Worm (Caenorhabditis elegans): ENCODE measurements around the gene pah-1.

DNA sequence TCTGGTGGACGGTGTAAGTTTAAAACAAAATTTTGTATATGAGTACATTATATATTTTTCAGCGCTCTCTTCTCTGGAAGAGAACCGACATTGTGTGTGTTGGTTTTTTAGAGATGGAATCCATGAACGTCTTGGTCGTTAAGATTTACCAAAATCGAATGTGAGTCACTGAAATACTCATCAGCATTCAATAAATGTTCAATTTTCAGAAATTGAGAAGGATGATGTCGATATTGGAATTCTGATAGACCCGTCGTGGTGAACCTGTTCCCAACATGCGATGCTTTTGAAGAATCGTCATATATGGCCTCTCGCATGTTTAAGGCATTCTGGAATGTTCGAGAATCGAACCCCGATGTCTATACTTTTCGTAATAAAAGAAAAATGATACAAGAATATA, 22.0 kb upstream of the pah-1 start:
- TF ChIP-seq nhr-77 (tag; optimal IDR thresholded peaks at IDR 0.05) (no peak), fos-1 (tag; optimal IDR thresholded peaks at IDR 0.05) (no peak), nhr-237 (tag; optimal IDR thresholded peaks at IDR 0.05) (no peak), ceh-82 (tag; optimal IDR thresholded peaks at IDR 0.05) (no peak), elt-1 (tag; optimal IDR thresholded peaks at IDR 0.05) (no peak), pha-4 (tag; optimal IDR thresholded peaks at IDR 0.05) (no peak), unc-39 (tag; optimal IDR thresholded peaks at IDR 0.05) (no peak), zag-1 (tag; optimal IDR thresholded peaks at IDR 0.05) (no peak), nhr-76 (tag; optimal IDR thresholded peaks at IDR 0.05) (no peak), skn-1 (tag; optimal IDR thresholded peaks at IDR 0.05) (no peak)
